Fruit fly (Drosophila melanogaster) whole organism, embryonic: ENCODE measurements around the gene lbl.

ENCODE experiments used
- Abd-B ChIP-seq: fragments of 200-800 bp; sonication (Bioruptor generic); optimal IDR thresholded peaks from 2 replicates; lab custom pipeline; 2018; ENCODE audit warnings: missing biosample characterization, mild to moderate bottlenecking, missing genetic modification characterization, moderate library complexity
- Aef1 ChIP-seq: fragments of 200-800 bp; sonication (Bioruptor generic); IDR thresholded peaks from 3 replicates; pipeline ENCODE4 v1.3.6; 2022; ENCODE audit warnings: missing biosample characterization, missing genetic modification characterization
- CG10274 ChIP-seq: fragments of 200-800 bp; sonication (Bioruptor generic); optimal IDR thresholded peaks from 3 replicates; lab custom pipeline; 2017; ENCODE audit warnings: missing biosample characterization, mild to moderate bottlenecking, missing genetic modification characterization
- CG10565 ChIP-seq: fragments of 200-800 bp; sonication (Bioruptor generic); optimal IDR thresholded peaks from 3 replicates; lab custom pipeline; 2016; ENCODE audit warnings: missing biosample characterization, mild to moderate bottlenecking, missing genetic modification characterization
- CG11247 ChIP-seq: fragments of 200-800 bp; sonication (Bioruptor generic); IDR thresholded peaks from 2 replicates; pipeline ENCODE4 v1.3.6; 2022; ENCODE audit warnings: missing biosample characterization, missing genetic modification characterization
- CG13775 ChIP-seq: fragments of 200-800 bp; sonication (Bioruptor generic); optimal IDR thresholded peaks from 3 replicates; lab custom pipeline; 2017; ENCODE audit warnings: missing biosample characterization, mild to moderate bottlenecking, missing genetic modification characterization
- CG13894 ChIP-seq: fragments of 200-800 bp; sonication (Bioruptor generic); optimal IDR thresholded peaks from 3 replicates; lab custom pipeline; 2018; ENCODE audit warnings: missing biosample characterization, mild to moderate bottlenecking, missing genetic modification characterization, moderate library complexity
- CG14965 ChIP-seq: fragments of 200-800 bp; sonication (Bioruptor generic); optimal IDR thresholded peaks from 2 replicates; lab custom pipeline; 2016; ENCODE audit warnings: missing biosample characterization, missing genetic modification characterization, borderline replicate concordance
- CG15696 ChIP-seq: fragments of 200-800 bp; sonication (Bioruptor generic); optimal IDR thresholded peaks from 2 replicates; lab custom pipeline; 2019; ENCODE audit warnings: missing biosample characterization, mild to moderate bottlenecking, missing genetic modification characterization, moderate library complexity
- CG1602 ChIP-seq: fragments of 200-800 bp; sonication (Bioruptor generic); optimal IDR thresholded peaks from 3 replicates; lab custom pipeline; 2016; ENCODE audit warnings: missing biosample characterization, missing genetic modification characterization
- CG1647 ChIP-seq: fragments of 200-800 bp; sonication (Bioruptor generic); optimal IDR thresholded peaks from 3 replicates; lab custom pipeline; 2016; ENCODE audit warnings: missing biosample characterization, missing genetic modification characterization
- CG16815 ChIP-seq: fragments of 200-800 bp; sonication (Bioruptor generic); optimal IDR thresholded peaks from 3 replicates; lab custom pipeline; 2017; ENCODE audit warnings: missing biosample characterization, mild to moderate bottlenecking, missing genetic modification characterization
- CG1832 ChIP-seq: fragments of 200-800 bp; sonication (Bioruptor generic); optimal IDR thresholded peaks from 2 replicates; lab custom pipeline; 2017; ENCODE audit warnings: missing biosample characterization, mild to moderate bottlenecking, missing genetic modification characterization, inconsistent platforms
- CG18619 ChIP-seq: fragments of 200-800 bp; sonication (Bioruptor generic); optimal IDR thresholded peaks from 3 replicates; lab custom pipeline; 2017; ENCODE audit warnings: missing biosample characterization, mild to moderate bottlenecking, missing genetic modification characterization
- CG3163 ChIP-seq: fragments of 200-800 bp; sonication (Bioruptor generic); optimal IDR thresholded peaks from 3 replicates; lab custom pipeline; 2016; ENCODE audit warnings: missing biosample characterization, missing genetic modification characterization
- CG32772 ChIP-seq: fragments of 200-800 bp; sonication (Bioruptor generic); IDR thresholded peaks from 2 replicates; pipeline ENCODE4 v1.3.6; 2022; ENCODE audit warnings: missing biosample characterization, missing genetic modification characterization
- CG34376 ChIP-seq: fragments of 200-800 bp; sonication (Bioruptor generic); optimal IDR thresholded peaks from 2 replicates; lab custom pipeline; 2018; ENCODE audit warnings: missing biosample characterization, mild to moderate bottlenecking, missing genetic modification characterization
- CG3995 ChIP-seq: fragments of 200-800 bp; sonication (Bioruptor generic); optimal IDR thresholded peaks from 3 replicates; lab custom pipeline; 2016; ENCODE audit warnings: missing biosample characterization, missing genetic modification characterization
- CG43689 ChIP-seq: fragments of 200-800 bp; sonication (Bioruptor generic); IDR thresholded peaks from 2 replicates; pipeline ENCODE4 v1.3.6; 2022; ENCODE audit warnings: missing biosample characterization, missing genetic modification characterization
- CG4617 ChIP-seq: fragments of 200-800 bp; sonication (Bioruptor generic); optimal IDR thresholded peaks from 3 replicates; lab custom pipeline; 2016; ENCODE audit warnings: missing biosample characterization, missing genetic modification characterization, borderline replicate concordance
- CG6175 ChIP-seq: fragments of 200-800 bp; sonication (Bioruptor generic); IDR thresholded peaks from 3 replicates; pipeline ENCODE4 v1.3.6; 2022; ENCODE audit warnings: missing biosample characterization, missing genetic modification characterization
- CG8359 ChIP-seq: fragments of 200-800 bp; sonication (Bioruptor generic); optimal IDR thresholded peaks from 2 replicates; lab custom pipeline; 2017; ENCODE audit warnings: missing biosample characterization, mild to moderate bottlenecking, missing genetic modification characterization, borderline replicate concordance
- CG9437 ChIP-seq: fragments of 200-800 bp; sonication (Bioruptor generic); optimal IDR thresholded peaks from 2 replicates; lab custom pipeline; 2018; ENCODE audit warnings: missing biosample characterization, mild to moderate bottlenecking, missing genetic modification characterization
- CG9797 ChIP-seq: fragments of 200-800 bp; sonication (Bioruptor generic); optimal IDR thresholded peaks from 3 replicates; lab custom pipeline; 2018; ENCODE audit warnings: missing biosample characterization, mild to moderate bottlenecking, missing genetic modification characterization
- CHES-1-like ChIP-seq: fragments of 200-800 bp; sonication (Bioruptor generic); optimal IDR thresholded peaks from 2 replicates; lab custom pipeline; 2016; ENCODE audit warnings: missing biosample characterization, missing genetic modification characterization
- CTCF ChIP-seq: fragments of 200-800 bp; sonication (Bioruptor generic); optimal IDR thresholded peaks from 2 replicates; lab custom pipeline; 2017; ENCODE audit warnings: missing biosample characterization, mild to moderate bottlenecking, missing genetic modification characterization, moderate library complexity
- CoRest ChIP-seq: fragments of 200-800 bp; sonication (Bioruptor generic); optimal IDR thresholded peaks from 3 replicates; lab custom pipeline; 2018; ENCODE audit warnings: missing biosample characterization, mild to moderate bottlenecking, missing genetic modification characterization, moderate library complexity
- ERR ChIP-seq: fragments of 200-800 bp; sonication (Bioruptor generic); optimal IDR thresholded peaks from 2 replicates; lab custom pipeline; 2016; ENCODE audit warnings: missing biosample characterization, missing genetic modification characterization
- GATAe ChIP-seq: fragments of 200-800 bp; sonication (Bioruptor generic); conservative IDR thresholded peaks from 2 replicates; pipeline ENCODE4 v1.3.6; 2022; ENCODE audit warnings: missing biosample characterization, missing genetic modification characterization
- HmgD ChIP-seq: fragments of 200-800 bp; sonication (Bioruptor generic); optimal IDR thresholded peaks from 3 replicates; lab custom pipeline; 2016; ENCODE audit warnings: missing biosample characterization, missing genetic modification characterization
- Hsf ChIP-seq: fragments of 200-800 bp; sonication (Bioruptor generic); optimal IDR thresholded peaks from 3 replicates; lab custom pipeline; 2016; ENCODE audit warnings: missing biosample characterization, missing genetic modification characterization
- Myb ChIP-seq: fragments of 200-800 bp; sonication (Bioruptor generic); optimal IDR thresholded peaks from 2 replicates; lab custom pipeline; 2016; ENCODE audit warnings: missing biosample characterization, missing genetic modification characterization
- Oaz ChIP-seq: fragments of 200-800 bp; sonication (Bioruptor generic); IDR thresholded peaks from 2 replicates; pipeline ENCODE4 v1.3.6; 2022; ENCODE audit warnings: missing biosample characterization, missing genetic modification characterization
- Poxn ChIP-seq: fragments of 200-800 bp; sonication (Bioruptor generic); IDR thresholded peaks from 2 replicates; pipeline ENCODE4 v1.3.6; 2022; ENCODE audit warnings: missing biosample characterization, missing genetic modification characterization
- Sry-β ChIP-seq: fragments of 200-800 bp; sonication (Bioruptor generic); optimal IDR thresholded peaks from 2 replicates; lab custom pipeline; 2018; ENCODE audit warnings: missing biosample characterization, mild to moderate bottlenecking, missing genetic modification characterization, moderate library complexity
- bbx ChIP-seq: fragments of 200-800 bp; sonication (Bioruptor generic); IDR thresholded peaks from 2 replicates; pipeline ENCODE4 v1.3.6; 2022; ENCODE audit warnings: missing biosample characterization, missing genetic modification characterization; ENCODE audit not compliant: partially characterized antibody
- cas ChIP-seq: fragments of 200-800 bp; sonication (Bioruptor generic); IDR thresholded peaks from 2 replicates; pipeline ENCODE4 v1.3.6; 2022; ENCODE audit warnings: missing biosample characterization, missing genetic modification characterization
- corto ChIP-seq: fragments of 200-800 bp; sonication (Bioruptor generic); optimal IDR thresholded peaks from 2 replicates; lab custom pipeline; 2016; ENCODE audit warnings: missing biosample characterization, mild to moderate bottlenecking, missing genetic modification characterization, moderate library complexity
- crol ChIP-seq: fragments of 200-800 bp; sonication (Bioruptor generic); IDR thresholded peaks from 2 replicates; pipeline ENCODE4 v1.3.6; 2022; ENCODE audit warnings: missing biosample characterization, missing genetic modification characterization
- ems ChIP-seq: fragments of 200-800 bp; sonication (Bioruptor generic); optimal IDR thresholded peaks from 3 replicates; lab custom pipeline; 2016; ENCODE audit warnings: missing biosample characterization, missing genetic modification characterization
- exex ChIP-seq: fragments of 200-800 bp; sonication (Bioruptor generic); optimal IDR thresholded peaks from 4 replicates; lab custom pipeline; 2018; ENCODE audit warnings: missing biosample characterization, mild to moderate bottlenecking, missing genetic modification characterization, moderate library complexity
- fd102C ChIP-seq: fragments of 200-800 bp; sonication (Bioruptor generic); optimal IDR thresholded peaks from 2 replicates; lab custom pipeline; 2018; ENCODE audit warnings: missing biosample characterization, mild to moderate bottlenecking, missing genetic modification characterization, moderate library complexity
- gcm2 ChIP-seq: fragments of 200-800 bp; sonication (Bioruptor generic); optimal IDR thresholded peaks from 2 replicates; lab custom pipeline; 2016; ENCODE audit warnings: missing biosample characterization, missing genetic modification characterization
- hbn ChIP-seq: fragments of 200-800 bp; sonication (Bioruptor generic); IDR thresholded peaks from 2 replicates; pipeline ENCODE4 v1.3.6; 2022; ENCODE audit warnings: missing biosample characterization, missing genetic modification characterization; ENCODE audit not compliant: partially characterized antibody
- nerfin-1 ChIP-seq: fragments of 200-800 bp; sonication (Bioruptor generic); optimal IDR thresholded peaks from 3 replicates; lab custom pipeline; 2019; ENCODE audit warnings: missing biosample characterization, mild to moderate bottlenecking, missing genetic modification characterization, moderate library complexity
- org-1 ChIP-seq: fragments of 200-800 bp; sonication (Bioruptor generic); optimal IDR thresholded peaks from 2 replicates; lab custom pipeline; 2017; ENCODE audit warnings: missing biosample characterization, missing genetic modification characterization
- pan ChIP-seq, 4 experiments: fragments of >200 bp in 3 of 4; fragments of 200-800 bp in 1 of 4; sonication (Bioruptor generic) in 1 of 4; optimal IDR thresholded peaks in 3 of 4; IDR thresholded peaks in 1 of 4; 2 replicates each; pipeline versions ENCODE4 v1.3.6 to Lab custom; 2017 to 2022; ENCODE audit warnings: missing biosample characterization in 2 of 4, missing genetic modification characterization in 2 of 4, mixed read lengths in 1 of 4
- pho ChIP-seq: fragments of 200-800 bp; sonication (Bioruptor generic); optimal IDR thresholded peaks from 2 replicates; lab custom pipeline; 2016; ENCODE audit warnings: missing biosample characterization, missing genetic modification characterization
- sob ChIP-seq: fragments of 200-800 bp; sonication (Bioruptor generic); IDR thresholded peaks from 2 replicates; pipeline ENCODE4 v1.3.6; 2022; ENCODE audit warnings: missing biosample characterization, missing genetic modification characterization
- unc-4 ChIP-seq: fragments of 200-800 bp; sonication (Bioruptor generic); IDR thresholded peaks from 2 replicates; pipeline ENCODE4 v1.3.6; 2022; ENCODE audit warnings: missing biosample characterization, missing genetic modification characterization; ENCODE audit not compliant: partially characterized antibody

The lbl gene

dm6 chr3R:21378595-21378994, 55.3 kb downstream of the lbl start, which contains the start of gene tin (continued):
- TF ChIP-seq crol (peak; percentile 55), CG16815 (GFP tag; lab: Kevin White, UChicago) (peak; percentile 84), sob (peak; percentile 95), Myb (GFP tag; lab: Kevin White, UChicago) (no peak), bbx (peak; percentile 65; the same call in 1 of the 2 replicates), CG1647 (GFP tag; lab: Kevin White, UChicago) (no peak), CG14965 (GFP tag; lab: Kevin White, UChicago) (no peak), Poxn (GFP tag; lab: Robert Waterston, UW) (peak; percentile 58; the same call in 1 of the 2 replicates), CG11247 (peak; percentile 94), CG3163 (GFP tag; lab: Kevin White, UChicago) (no peak), pho (GFP tag; lab: Kevin White, UChicago) (no peak), CG10565 (GFP tag; lab: Kevin White, UChicago) (no peak), pan (optimal IDR thresholded peaks at IDR 0.05; lab: Kevin White, UChicago) (no peak), pan (GFP tag; optimal IDR thresholded peaks at IDR 0.05 in 1 of 2, IDR thresholded peaks at IDR 0.05 in 1 of 2) (peak in 1 of 2 experiments; percentile 98), fd102C (GFP tag; lab: Kevin White, UChicago) (peak; percentile 92), CG10274 (peak; percentile 49), CG8359 (peak; percentile 78), CHES-1-like (no peak), CG9797 (GFP tag; lab: Kevin White, UChicago) (peak; percentile 40), ERR (peak; percentile 13), gcm2 (GFP tag; lab: Kevin White, UChicago) (peak; percentile 57), nerfin-1 (peak; percentile 98), cas (GFP tag; lab: Robert Waterston, UW) (peak; percentile 91), Sry-β (peak; percentile 41), CG32772 (peak; percentile 94), Abd-B (peak; percentile 77), hbn (peak; percentile 74), CG13775 (GFP tag; lab: Kevin White, UChicago) (peak; percentile 89), HmgD (GFP tag; lab: Kevin White, UChicago) (no peak), CG18619 (GFP tag; lab: Kevin White, UChicago) (peak; percentile 78), CG13894 (tag; lab: Kevin White, UChicago) (no peak), CG3995 (GFP tag; lab: Kevin White, UChicago) (peak; percentile 64), exex (tag; lab: Kevin White, UChicago) (no peak), CG9437 (GFP tag; lab: Kevin White, UChicago) (peak; percentile 80), CG1602 (GFP tag; lab: Kevin White, UChicago) (peak; percentile 92), CoRest (tag; lab: Kevin White, UChicago) (peak; percentile 93), CG34376 (GFP tag; lab: Kevin White, UChicago) (peak; percentile 86), Hsf (GFP tag; lab: Kevin White, UChicago) (peak; percentile 71), ems (peak; percentile 56), CG1832 (GFP tag; lab: Kevin White, UChicago) (peak; percentile 77), GATAe (peak; percentile 76), CG15696 (tag; lab: Kevin White, UChicago) (peak; percentile 94), org-1 (peak; percentile 88), corto (GFP tag; lab: Kevin White, UChicago) (peak; percentile 91), unc-4 (peak; percentile 68), CG6175 (GFP tag; lab: Robert Waterston, UW) (peak; percentile 86), Aef1 (GFP tag; lab: Robert Waterston, UW) (peak; percentile 93), Oaz (GFP tag; lab: Robert Waterston, UW) (peak; percentile 86), CG4617 (peak; percentile 55), CTCF (GFP tag; lab: Kevin White, UChicago) (peak; percentile 37), CG43689 (peak; percentile 83; the same call in 1 of the 2 replicates)
